Fruit fly (Drosophila melanogaster): ENCODE results near the gene Cp15.

Cp15 gene

dm6 chr3L:8691891-8692874 lies 36.1 kb upstream of the Cp15 start (continued):
- no peak for TF ChIP-seq abd-A (tag; optimal IDR thresholded peaks at IDR 0.05)
- peak; percentile 65 for TF ChIP-seq row (GFP tag; IDR thresholded peaks at IDR 0.05)
- no peak for TF ChIP-seq fd3F (GFP tag; optimal IDR thresholded peaks at IDR 0.05)
- TF ChIP-seq Lhr (GFP tag; optimal IDR thresholded peaks at IDR 0.05), result no peak
- TF ChIP-seq CG30020 (tag; optimal IDR thresholded peaks at IDR 0.05), result peak; percentile 17
- TF ChIP-seq zen (tag; optimal IDR thresholded peaks at IDR 0.05), result no peak
- no peak for TF ChIP-seq dan (GFP tag; IDR thresholded peaks at IDR 0.05)
- TF ChIP-seq CG8089 (GFP tag; optimal IDR thresholded peaks at IDR 0.05), result no peak
- TF ChIP-seq Eip74EF (GFP tag; optimal IDR thresholded peaks at IDR 0.05), result no peak
- TF ChIP-seq ewg (GFP tag; optimal IDR thresholded peaks at IDR 0.05), result no peak
- no peak for TF ChIP-seq CG8478 (optimal IDR thresholded peaks at IDR 0.05)
- TF ChIP-seq shn (GFP tag; optimal IDR thresholded peaks at IDR 0.05), result no peak
- no peak for TF ChIP-seq al (GFP tag; IDR thresholded peaks at IDR 0.05)
- peak; percentile 44; the same call in 1 of the 3 replicates for TF ChIP-seq CG11093 (GFP tag; IDR thresholded peaks at IDR 0.05)
- no peak for TF ChIP-seq Atf-2 (GFP tag; optimal IDR thresholded peaks at IDR 0.05)
- TF ChIP-seq CG12769 (tag; optimal IDR thresholded peaks at IDR 0.05), result peak; percentile 88
- TF ChIP-seq CG10209 (GFP tag; optimal IDR thresholded peaks at IDR 0.05), result peak; percentile 66
- TF ChIP-seq CrebB (tag; optimal IDR thresholded peaks at IDR 0.05), result peak; percentile 10
- peak; percentile 10; the same call in 1 of the 2 replicates for TF ChIP-seq ttk (GFP tag; IDR thresholded peaks at IDR 0.05)
- no peak for TF ChIP-seq Oaz (GFP tag; IDR thresholded peaks at IDR 0.05)
- TF ChIP-seq PHDP (tag; optimal IDR thresholded peaks at IDR 0.05), result peak; percentile 65
- no peak for TF ChIP-seq TFAM (GFP tag; optimal IDR thresholded peaks at IDR 0.05)
- no peak for TF ChIP-seq wek (GFP tag; optimal IDR thresholded peaks at IDR 0.05)
- TF ChIP-seq CG18599 (GFP tag; optimal IDR thresholded peaks at IDR 0.05), result peak; percentile 42
- no peak for TF ChIP-seq Opbp (GFP tag; IDR thresholded peaks at IDR 0.05; ENCODE audit: partially characterized antibody)
- TF ChIP-seq CG8388 (GFP tag; optimal IDR thresholded peaks at IDR 0.05), result peak; percentile 31
- TF ChIP-seq CG10959 (GFP tag; IDR thresholded peaks at IDR 0.05), result no peak
- TF ChIP-seq Nf-YA (GFP tag; IDR thresholded peaks at IDR 0.05), result no peak
- TF ChIP-seq vnd (GFP tag; IDR thresholded peaks at IDR 0.05; ENCODE audit: partially characterized antibody), result no peak
- no peak for TF ChIP-seq Dbx (GFP tag; IDR thresholded peaks at IDR 0.05)
- TF ChIP-seq pfk (GFP tag; optimal IDR thresholded peaks at IDR 0.05), result no peak
- TF ChIP-seq ssp (GFP tag; IDR thresholded peaks at IDR 0.05), result no peak
- peak; percentile 43 for TF ChIP-seq CG12104 (GFP tag; optimal IDR thresholded peaks at IDR 0.05)
- no peak for TF ChIP-seq amos (GFP tag; IDR thresholded peaks at IDR 0.05; ENCODE audit: partially characterized antibody)
- peak; percentile 30 for TF ChIP-seq pros (GFP tag; optimal IDR thresholded peaks at IDR 0.05)
- no peak for TF ChIP-seq lov (optimal IDR thresholded peaks at IDR 0.05)
- TF ChIP-seq lov (GFP tag; IDR thresholded peaks at IDR 0.05), result no peak
- TF ChIP-seq CG1529 (GFP tag; optimal IDR thresholded peaks at IDR 0.05), result no peak
- no peak for TF ChIP-seq CG13123 (GFP tag; optimal IDR thresholded peaks at IDR 0.05)
- no peak for TF ChIP-seq Poxn (GFP tag; IDR thresholded peaks at IDR 0.05)
- TF ChIP-seq en (GFP tag; optimal IDR thresholded peaks at IDR 0.05), result no peak
- peak; percentile 10 for TF ChIP-seq CG33557 (GFP tag; optimal IDR thresholded peaks at IDR 0.05)
- no peak for TF ChIP-seq mam (GFP tag; optimal IDR thresholded peaks at IDR 0.05)
- TF ChIP-seq CG15479 (GFP tag; optimal IDR thresholded peaks at IDR 0.05), result no peak
- no peak for TF ChIP-seq inv (GFP tag; IDR thresholded peaks at IDR 0.05; ENCODE audit: partially characterized antibody)
- no peak for TF ChIP-seq CG6813 (GFP tag; optimal IDR thresholded peaks at IDR 0.05)
- no peak for TF ChIP-seq Sry-β (GFP tag; optimal IDR thresholded peaks at IDR 0.05)
- 0 out of 3 replicates have a peak, but pooled peaks have one; percentile 39 for TF ChIP-seq so (GFP tag; IDR thresholded peaks at IDR 0.05)

Data from whole organism, embryonic.